Fruit fly (Drosophila melanogaster) Kc167 (cell line): ENCODE data around the gene CG14232.

Experiments
- Myc ChIP-seq: fragments of >200 bp; optimal IDR thresholded peaks from 2 replicates; lab custom pipeline; 2017; ENCODE audit warnings: missing external identifiers
- Sin3A ChIP-seq: fragments of >200 bp; optimal IDR thresholded peaks from 2 replicates; lab custom pipeline; 2018; ENCODE audit warnings: missing external identifiers
- h ChIP-seq: fragments of >200 bp; optimal IDR thresholded peaks from 3 replicates; lab custom pipeline; 2018; ENCODE audit warnings: missing external identifiers
- insv ChIP-seq: fragments of >200 bp; optimal IDR thresholded peaks from 3 replicates; lab custom pipeline; 2018; ENCODE audit warnings: missing external identifiers
- psq ChIP-seq: fragments of >200 bp; optimal IDR thresholded peaks from 2 replicates; lab custom pipeline; 2017; ENCODE audit warnings: missing external identifiers

dm6 chrX:19748565-19748964, 44.5 kb upstream of the CG14232 start:
- TF ChIP-seq h (no peak), Sin3A (lab: Kevin White, UChicago) (no peak), insv (lab: Kevin White, UChicago) (no peak), Myc (lab: Kevin White, UChicago) (no peak), psq (lab: Kevin White, UChicago) (no peak)
